Worm (Caenorhabditis elegans) whole organism, L2 larva: Measurements from ENCODE around the gene nhr-246.

Experiments used
- ama-1 ChIP-seq: fragments of 150-350 bp; optimal IDR thresholded peaks from 2 replicates; lab custom pipeline; 2018; ENCODE audit warnings: inconsistent platforms
- blmp-1 ChIP-seq: sonication (generic microtip); optimal IDR thresholded peaks from 2 replicates; lab custom pipeline; 2017; ENCODE audit warnings: missing genetic modification characterization, mild to moderate bottlenecking, missing compliant biosample characterization, antibody characterized with exemption, moderate library complexity; ENCODE audit not compliant: insufficient read depth
- ceh-82 ChIP-seq: fragments of 150-350 bp; optimal IDR thresholded peaks from 2 replicates; lab custom pipeline; 2014; ENCODE audit warnings: missing biosample characterization, missing genetic modification characterization
- nhr-23 ChIP-seq: fragments of 150-350 bp; optimal IDR thresholded peaks from 2 replicates; lab custom pipeline; 2014; ENCODE audit warnings: missing biosample characterization, missing genetic modification reagents, missing genetic modification characterization
- nhr-77 ChIP-seq: fragments of 150-350 bp; optimal IDR thresholded peaks from 2 replicates; lab custom pipeline; 2014; ENCODE audit warnings: missing biosample characterization, missing genetic modification characterization
- peb-1 ChIP-seq: fragments of 150-350 bp; optimal IDR thresholded peaks from 2 replicates; lab custom pipeline; 2014; ENCODE audit warnings: missing biosample characterization, missing genetic modification characterization
- unc-39 ChIP-seq: fragments of 150-350 bp; optimal IDR thresholded peaks from 2 replicates; lab custom pipeline; 2014; ENCODE audit warnings: missing biosample characterization, missing genetic modification characterization
- unc-62 ChIP-seq: fragments of 150-350 bp; optimal IDR thresholded peaks from 2 replicates; lab custom pipeline; 2014; ENCODE audit warnings: missing biosample characterization, missing genetic modification reagents, missing genetic modification characterization
- ztf-4 ChIP-seq: fragments of 150-350 bp; optimal IDR thresholded peaks from 2 replicates; lab custom pipeline; 2014; ENCODE audit warnings: missing biosample characterization, missing genetic modification characterization

- TF ChIP-seq nhr-23 (tag; lab: Kevin White, UChicago) = no peak
- TF ChIP-seq peb-1 (tag; lab: Kevin White, UChicago) = no peak
- no peak for TF ChIP-seq ztf-4 (tag; lab: Kevin White, UChicago)
- TF ChIP-seq ama-1 (lab: Kevin White, UChicago) = no peak
- no peak for TF ChIP-seq blmp-1 (tag; lab: Kevin White, UChicago)
- TF ChIP-seq unc-39 (tag; lab: Kevin White, UChicago) = no peak
- no peak for TF ChIP-seq nhr-77 (tag; lab: Kevin White, UChicago)
- no peak for TF ChIP-seq ceh-82 (tag; lab: Kevin White, UChicago)
- no peak for TF ChIP-seq unc-62 (GFP tag; lab: Kevin White, UChicago)
These were observed 36.1 kb downstream of the nhr-246 start, which contains the start of gene srx-58 for ce11 chrV:15352376-15352775.
